Fruit fly (Drosophila melanogaster): Measurements from ENCODE around the gene Alr.

dm6 chrX:19745908-19746604, 2.1 kb upstream of the Alr start, which contains the start of gene parvin:
- TF ChIP-seq psq (optimal IDR thresholded peaks at IDR 0.05) (no peak), Myc (optimal IDR thresholded peaks at IDR 0.05) (no peak)

Measured in Kc167 (cell line).